Worm (Caenorhabditis elegans) whole organism, midembryonic: Measurements from ENCODE around the gene rpl-16.
"Not testable (repeated sequence)": the region's sequence is repeated elsewhere in the genome, so short reads cannot be mapped to it uniquely, and the experiment has no call there.

Experiments
- T22C8.4 ChIP-seq: fragments of 200-800 bp; sonication (Bioruptor generic); IDR thresholded peaks from 2 replicates; pipeline ENCODE4 v1.3.6; 2022; ENCODE audit warnings: missing genetic modification characterization, missing compliant biosample characterization
- cog-1 ChIP-seq: sonication (generic microtip); optimal IDR thresholded peaks from 2 replicates; lab custom pipeline; 2016; ENCODE audit warnings: missing genetic modification characterization, missing compliant biosample characterization
- flt-1 ChIP-seq: fragments of 200-800 bp; sonication (Bioruptor generic); IDR thresholded peaks from 2 replicates; pipeline ENCODE4 v1.3.6; 2022; ENCODE audit warnings: missing genetic modification characterization, missing compliant biosample characterization
- klf-2 ChIP-seq: fragments of 200-800 bp; sonication (Bioruptor generic); conservative IDR thresholded peaks from 2 replicates; pipeline ENCODE4 v1.3.6; 2022; ENCODE audit warnings: missing genetic modification reagents, missing genetic modification characterization, missing compliant biosample characterization
- med-1 ChIP-seq: sonication (generic microtip); optimal IDR thresholded peaks from 2 replicates; lab custom pipeline; 2017; ENCODE audit warnings: missing genetic modification characterization, mild to moderate bottlenecking, missing compliant biosample characterization, antibody characterized with exemption, missing genetic modification reagents; ENCODE audit not compliant: insufficient read depth
- ref-1 ChIP-seq: fragments of 200-800 bp; sonication (Bioruptor generic); conservative IDR thresholded peaks from 2 replicates; pipeline ENCODE4 v1.3.6; 2022; ENCODE audit warnings: missing genetic modification reagents, missing genetic modification characterization, missing compliant biosample characterization
- tab-1 ChIP-seq: fragments of 200-800 bp; sonication (Bioruptor generic); IDR thresholded peaks from 2 replicates; pipeline ENCODE4 v1.3.6; 2022; ENCODE audit warnings: missing genetic modification characterization, missing compliant biosample characterization
- ztf-23 ChIP-seq: fragments of 200-800 bp; sonication (Bioruptor generic); IDR thresholded peaks from 2 replicates; pipeline ENCODE4 v1.3.6; 2022; ENCODE audit warnings: missing genetic modification reagents, missing genetic modification characterization, missing compliant biosample characterization
- ztf-29 ChIP-seq: fragments of 200-800 bp; sonication (Bioruptor generic); IDR thresholded peaks from 2 replicates; pipeline ENCODE4 v1.3.6; 2022; ENCODE audit warnings: missing genetic modification reagents, missing genetic modification characterization, missing compliant biosample characterization

Gene rpl-16

DNA sequence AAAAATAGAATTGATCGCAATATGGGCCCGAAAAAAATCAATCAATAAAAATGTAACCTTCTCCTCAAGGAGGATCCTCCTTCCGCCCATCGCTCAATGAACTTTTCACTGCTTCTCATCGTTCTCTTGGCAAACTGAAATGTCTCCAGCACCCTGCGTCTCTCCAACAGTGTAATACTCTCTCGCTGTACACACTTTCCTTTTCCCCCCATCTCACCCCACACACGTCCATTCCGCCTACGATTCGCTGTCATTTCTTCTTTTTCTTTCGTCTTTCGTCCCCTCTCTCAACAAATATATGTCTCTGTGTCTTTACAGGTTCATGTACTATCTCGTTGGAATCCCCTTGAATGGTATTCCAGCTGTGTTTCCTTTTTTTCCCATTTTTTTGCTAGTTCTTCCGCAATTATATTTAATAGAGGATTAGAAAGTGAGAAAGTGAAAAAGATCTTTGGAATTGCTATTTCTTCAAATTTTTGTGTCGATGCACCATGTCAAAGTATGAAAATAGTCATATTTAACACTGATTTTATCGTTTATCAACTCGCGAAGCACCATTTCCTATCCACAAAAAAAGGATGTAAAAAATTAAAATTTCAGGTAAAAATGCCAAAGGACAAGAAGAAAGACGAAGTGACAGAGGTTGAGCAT lies 31.9 kb downstream of the rpl-16 start, which contains the start of gene rsu-1:
Gene rsu-1, plus strand, starts transcription at position 601 of the 651 bp plus-strand sequence.
- TF ChIP-seq ref-1 (GFP tag; lab: Robert Waterston, UW) (no peak), klf-2 (no peak), cog-1 (tag; lab: Kevin White, UChicago) (peak; percentile 26), ztf-29 (no peak), T22C8.4 (GFP tag; lab: Robert Waterston, UW) (peak; percentile 51), med-1 (GFP tag; lab: Kevin White, UChicago) (no peak)

ce11 chrIII:3470973-3471372 lies 32.4 kb downstream of the rpl-16 start:
- no peak for TF ChIP-seq ref-1 (GFP tag; lab: Robert Waterston, UW)

ce11 chrIII:3470433-3470832 lies 33.0 kb downstream of the rpl-16 start:
- TF ChIP-seq ztf-29 (no peak), flt-1 (GFP tag; lab: Robert Waterston, UW) (no peak), cog-1 (tag; lab: Kevin White, UChicago) (no peak), T22C8.4 (GFP tag; lab: Robert Waterston, UW) (no peak), ztf-23 (GFP tag; lab: Robert Waterston, UW) (no peak), med-1 (GFP tag; lab: Kevin White, UChicago) (no peak), klf-2 (no peak), tab-1 (GFP tag; lab: Robert Waterston, UW) (no peak), ref-1 (GFP tag; lab: Robert Waterston, UW) (no peak)

- no peak for TF ChIP-seq cog-1 (tag; lab: Kevin White, UChicago)
Observed at ce11 chrIII:3469646-3470045, 33.8 kb downstream of the rpl-16 start, which contains the start of gene smim-14. Gene smim-14 (minus strand): TSS chrIII:3469746.

DNA sequence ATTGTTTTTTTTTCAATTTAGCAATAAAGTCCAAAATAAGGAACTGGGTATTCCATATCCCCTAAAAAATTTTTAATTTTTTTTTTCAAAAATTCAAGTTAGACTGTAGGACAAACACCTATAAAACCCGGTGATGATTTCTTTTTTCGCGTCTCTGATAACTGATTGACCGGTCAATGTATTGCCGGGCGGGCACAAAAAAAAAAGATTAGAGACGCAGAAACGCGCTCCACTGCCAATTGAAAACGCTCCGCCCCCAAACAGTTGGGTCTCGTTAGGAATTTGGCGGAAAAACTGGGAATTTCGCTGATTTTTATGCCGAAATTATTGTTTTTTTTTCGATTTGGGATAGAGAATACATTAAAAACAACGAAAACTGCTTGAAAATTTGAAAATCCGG lies 35.0 kb downstream of the rpl-16 start:
- TF ChIP-seq T22C8.4 (GFP tag; lab: Robert Waterston, UW) (no peak), klf-2 (no peak), ztf-23 (GFP tag; lab: Robert Waterston, UW) (no peak), ref-1 (GFP tag; lab: Robert Waterston, UW) (no peak), med-1 (GFP tag; lab: Kevin White, UChicago) (no peak), tab-1 (GFP tag; lab: Robert Waterston, UW) (no peak), ztf-29 (no peak), cog-1 (tag; lab: Kevin White, UChicago) (no peak), flt-1 (GFP tag; lab: Robert Waterston, UW) (no peak)

- no peak for TF ChIP-seq cog-1 (tag; lab: Kevin White, UChicago)
Observed at ce11 chrIII:3467013-3467412, 36.4 kb downstream of the rpl-16 start.

ce11 chrIII:3461403-3461802 lies 42.0 kb downstream of the rpl-16 start, which contains the start of gene pph-6:
Gene pph-6 (plus strand): TSS chrIII:3461703.
- TF ChIP-seq ref-1 (GFP tag; lab: Robert Waterston, UW) (no peak), flt-1 (GFP tag; lab: Robert Waterston, UW) (no peak), cog-1 (tag; lab: Kevin White, UChicago) (no peak), med-1 (GFP tag; lab: Kevin White, UChicago) (no peak), ztf-29 (no peak), ztf-23 (GFP tag; lab: Robert Waterston, UW) (no peak), T22C8.4 (GFP tag; lab: Robert Waterston, UW) (no peak), klf-2 (no peak), tab-1 (GFP tag; lab: Robert Waterston, UW) (no peak)

ce11 chrIII:3460061-3460460 lies 43.3 kb downstream of the rpl-16 start, which contains the start of gene C34C12.8:
Gene C34C12.8 (plus strand): TSS chrIII:3460406.
- no peak for TF ChIP-seq ref-1 (GFP tag; lab: Robert Waterston, UW)
- peak; percentile 70; the same call in 1 of the 2 replicates for TF ChIP-seq flt-1 (GFP tag; lab: Robert Waterston, UW)
- TF ChIP-seq cog-1 (tag; lab: Kevin White, UChicago), result peak; percentile 46
- TF ChIP-seq klf-2, result no peak
- TF ChIP-seq tab-1 (GFP tag; lab: Robert Waterston, UW), result no peak
- TF ChIP-seq med-1 (GFP tag; lab: Kevin White, UChicago), result no peak
- TF ChIP-seq ztf-29, result no peak
- peak; percentile 66; the same call in 1 of the 2 replicates for TF ChIP-seq ztf-23 (GFP tag; lab: Robert Waterston, UW)
- TF ChIP-seq T22C8.4 (GFP tag; lab: Robert Waterston, UW), result no peak

DNA sequence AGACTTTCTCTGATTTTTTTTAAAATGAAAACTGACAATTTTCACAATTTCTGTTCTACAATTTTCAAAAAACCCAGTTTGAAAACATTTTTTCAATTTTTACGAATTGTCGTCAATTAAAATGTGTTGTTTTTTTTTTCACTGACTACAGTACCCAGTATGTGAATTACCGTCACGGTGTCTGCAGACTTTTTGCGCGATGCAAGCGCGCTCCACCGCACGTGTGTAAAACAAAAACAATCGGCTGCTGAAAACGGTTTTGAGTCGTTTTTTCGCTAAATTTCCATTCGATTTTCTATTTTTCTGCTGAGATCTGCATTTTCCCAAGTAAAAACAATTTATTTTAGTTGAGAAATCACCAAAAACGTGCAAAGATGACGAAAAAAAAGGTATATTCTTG lies 47.2 kb downstream of the rpl-16 start:
- peak; percentile 77 for TF ChIP-seq ztf-23 (GFP tag; lab: Robert Waterston, UW)
- TF ChIP-seq med-1 (GFP tag; lab: Kevin White, UChicago), result no peak
- 0 out of 2 replicates have a peak, but pooled peaks have one; percentile 9 for TF ChIP-seq flt-1 (GFP tag; lab: Robert Waterston, UW)
- peak; percentile 59 for TF ChIP-seq cog-1 (tag; lab: Kevin White, UChicago)

- TF ChIP-seq med-1 (GFP tag; lab: Kevin White, UChicago); klf-2; ztf-23 (GFP tag; lab: Robert Waterston, UW): not testable (repeated sequence)
Observed at ce11 chrIII:3454045-3454444, 49.4 kb downstream of the rpl-16 start, which contains the start of gene C34C12.1. Gene C34C12.1 (plus strand): TSS chrIII:3454345.
